Worm (Caenorhabditis elegans): ENCODE measurements around the gene col-97.

DNA sequence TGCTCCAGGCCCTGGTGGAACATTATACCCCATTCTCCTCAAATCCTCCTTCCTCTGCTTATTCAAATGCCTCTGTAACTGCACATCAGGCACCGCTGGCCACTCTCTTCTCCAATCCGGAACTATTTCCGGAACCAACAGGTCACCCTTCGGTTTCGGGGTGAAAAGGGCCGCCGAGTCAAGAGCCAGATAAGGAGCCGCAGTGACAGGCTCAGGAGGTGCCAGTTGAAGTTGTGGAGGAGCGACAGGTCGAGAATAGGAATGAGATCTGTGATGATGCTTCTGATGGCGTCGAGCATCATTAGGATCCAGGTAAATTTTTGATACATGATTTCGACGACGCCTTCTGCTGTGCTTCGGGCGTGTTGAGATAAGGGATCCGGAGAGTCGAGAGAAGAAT lies 4.7 kb upstream of the col-97 start:
- TF ChIP-seq hmg-4 (GFP tag; optimal IDR thresholded peaks at IDR 0.05) (no peak), ceh-36 (tag; optimal IDR thresholded peaks at IDR 0.05) (no peak), ama-1 (optimal IDR thresholded peaks at IDR 0.05) (no peak)

Data from whole organism, early embryonic.